Worm (Caenorhabditis elegans) whole organism, young adult: Measurements from ENCODE around the gene gad-1.

ENCODE experiments used
- B0035.1 ChIP-seq: sonication (generic microtip); optimal IDR thresholded peaks from 2 replicates; lab custom pipeline; 2016; ENCODE audit warnings: missing genetic modification characterization, mild to moderate bottlenecking, missing compliant biosample characterization, missing genotype, missing genetic modification reagents
- B0336.3 ChIP-seq: fragments of 200-800 bp; sonication (Bioruptor generic); IDR thresholded peaks from 2 replicates; pipeline ENCODE4 v1.3.6; 2022; ENCODE audit warnings: missing genetic modification characterization, missing compliant biosample characterization
- C06A6.2 ChIP-seq: fragments of 200-800 bp; sonication (Bioruptor generic); conservative IDR thresholded peaks from 2 replicates; pipeline ENCODE4 v1.3.6; 2022; ENCODE audit warnings: missing genetic modification characterization, missing compliant biosample characterization
- F10E7.11 ChIP-seq: sonication (generic microtip); optimal IDR thresholded peaks from 2 replicates; lab custom pipeline; 2017; ENCODE audit warnings: mild to moderate bottlenecking, missing genetic modification characterization, moderate library complexity, missing compliant biosample characterization
- F49E8.2 ChIP-seq: sonication (generic microtip); optimal IDR thresholded peaks from 3 replicates; lab custom pipeline; 2017; ENCODE audit warnings: missing genetic modification characterization, mild to moderate bottlenecking, missing compliant biosample characterization, antibody characterized with exemption, moderate library complexity; ENCODE audit not compliant: insufficient read depth
- Y53F4B.3 ChIP-seq: fragments of 200-800 bp; sonication (Bioruptor generic); IDR thresholded peaks from 2 replicates; pipeline ENCODE4 v1.3.6; 2022; ENCODE audit warnings: missing genetic modification reagents, missing genetic modification characterization, missing compliant biosample characterization
- Y53G8AR.9 ChIP-seq: fragments of 200-800 bp; sonication (Bioruptor generic); conservative IDR thresholded peaks from 2 replicates; pipeline ENCODE4 v1.3.6; 2022; ENCODE audit warnings: missing genetic modification reagents, missing genetic modification characterization, missing compliant biosample characterization
- Y56A3A.18 ChIP-seq: fragments of 200-800 bp; sonication (Bioruptor generic); IDR thresholded peaks from 2 replicates; pipeline ENCODE4 v1.3.6; 2022; ENCODE audit warnings: missing genetic modification reagents, missing genetic modification characterization, missing compliant biosample characterization
- Y67H2A.10 ChIP-seq: fragments of 200-800 bp; sonication (Bioruptor generic); conservative IDR thresholded peaks from 2 replicates; pipeline ENCODE4 v1.3.6; 2022; ENCODE audit warnings: missing genetic modification reagents, missing genetic modification characterization, missing compliant biosample characterization
- akir-1 ChIP-seq: fragments of 200-800 bp; sonication (Bioruptor generic); optimal IDR thresholded peaks from 2 replicates; lab custom pipeline; 2018; ENCODE audit warnings: mild to moderate bottlenecking, missing genetic modification characterization, moderate library complexity, missing compliant biosample characterization
- atf-7 ChIP-seq: sonication (generic microtip); optimal IDR thresholded peaks from 2 replicates; lab custom pipeline; 2017; ENCODE audit warnings: mild to moderate bottlenecking, missing genetic modification characterization, missing compliant biosample characterization
- attf-3 ChIP-seq: fragments of 200-800 bp; sonication (Bioruptor generic); conservative IDR thresholded peaks from 2 replicates; pipeline ENCODE4 v1.3.6; 2022; ENCODE audit warnings: missing genetic modification reagents, missing genetic modification characterization, missing compliant biosample characterization
- attf-6 ChIP-seq: fragments of 200-800 bp; sonication (Bioruptor generic); IDR thresholded peaks from 2 replicates; pipeline ENCODE4 v1.3.6; 2022; ENCODE audit warnings: missing genetic modification reagents, missing genetic modification characterization, missing compliant biosample characterization
- ccch-3 ChIP-seq: fragments of 200-800 bp; sonication (Bioruptor generic); optimal IDR thresholded peaks from 2 replicates; lab custom pipeline; 2018; ENCODE audit warnings: mild to moderate bottlenecking, missing genetic modification characterization, missing compliant biosample characterization
- ceh-40 ChIP-seq: fragments of 200-800 bp; sonication (Bioruptor generic); IDR thresholded peaks from 2 replicates; pipeline ENCODE4 v1.3.6; 2022; ENCODE audit warnings: missing genetic modification characterization, missing compliant biosample characterization
- hmg-1.2 ChIP-seq: fragments of 200-800 bp; sonication (Bioruptor generic); IDR thresholded peaks from 2 replicates; pipeline ENCODE4 v1.3.6; 2022; ENCODE audit warnings: missing genetic modification reagents, missing genetic modification characterization, missing compliant biosample characterization
- hsf-1 ChIP-seq: fragments of 200-800 bp; sonication (Bioruptor generic); IDR thresholded peaks from 2 replicates; pipeline ENCODE4 v1.3.6; 2022; ENCODE audit warnings: missing genetic modification reagents, missing genetic modification characterization, missing compliant biosample characterization
- let-607 ChIP-seq, 2 experiments: fragments of 200-800 bp in 1 of 2; sonication (Bioruptor generic) in 1 of 2; sonication (generic microtip) in 1 of 2; optimal IDR thresholded peaks; 2 replicates each; lab custom pipeline; 2016 to 2018; ENCODE audit warnings: mild to moderate bottlenecking in 2 of 2, missing compliant biosample characterization in 2 of 2, missing genetic modification characterization in 2 of 2, moderate library complexity in 2 of 2, missing genotype in 1 of 2
- lin-40 ChIP-seq: sonication (generic microtip); optimal IDR thresholded peaks from 2 replicates; lab custom pipeline; 2016; ENCODE audit warnings: missing genetic modification characterization, mild to moderate bottlenecking, missing compliant biosample characterization, missing genotype, missing genetic modification reagents
- lin-54 ChIP-seq: fragments of 200-800 bp; sonication (Bioruptor generic); optimal IDR thresholded peaks from 2 replicates; lab custom pipeline; 2018; ENCODE audit warnings: mild to moderate bottlenecking, missing genetic modification characterization, missing compliant biosample characterization
- madf-10 ChIP-seq: sonication (generic microtip); optimal IDR thresholded peaks from 2 replicates; lab custom pipeline; 2016; ENCODE audit warnings: mild to moderate bottlenecking, missing genetic modification characterization, missing compliant biosample characterization
- madf-6 ChIP-seq: fragments of 200-800 bp; sonication (Bioruptor generic); IDR thresholded peaks from 2 replicates; pipeline ENCODE4 v1.3.6; 2022; ENCODE audit warnings: missing genetic modification reagents, missing genetic modification characterization, missing compliant biosample characterization
- mel-28 ChIP-seq: sonication (generic microtip); optimal IDR thresholded peaks from 2 replicates; lab custom pipeline; 2016; ENCODE audit warnings: borderline replicate concordance, mild to moderate bottlenecking, missing genetic modification characterization, missing compliant biosample characterization
- mxl-1 ChIP-seq: sonication (generic microtip); optimal IDR thresholded peaks from 2 replicates; lab custom pipeline; 2016; ENCODE audit warnings: missing genetic modification characterization, missing compliant biosample characterization
- nhr-80 ChIP-seq: sonication (generic microtip); optimal IDR thresholded peaks from 2 replicates; lab custom pipeline; 2016; ENCODE audit warnings: missing genetic modification characterization, missing compliant biosample characterization
- repo-1 ChIP-seq: sonication (generic microtip); optimal IDR thresholded peaks from 2 replicates; lab custom pipeline; 2017; ENCODE audit warnings: mild to moderate bottlenecking, missing genetic modification characterization, missing compliant biosample characterization
- sea-2 ChIP-seq: fragments of 200-800 bp; sonication (Bioruptor generic); IDR thresholded peaks from 2 replicates; pipeline ENCODE4 v1.3.6; 2022; ENCODE audit warnings: missing genetic modification characterization, missing compliant biosample characterization
- snpc-1.1 ChIP-seq: sonication (generic microtip); optimal IDR thresholded peaks from 2 replicates; lab custom pipeline; 2017; ENCODE audit warnings: missing genetic modification characterization, mild to moderate bottlenecking, missing compliant biosample characterization, antibody characterized with exemption, moderate library complexity, missing genotype, missing genetic modification reagents; ENCODE audit not compliant: insufficient read depth
- tbx-9 ChIP-seq: sonication (generic microtip); optimal IDR thresholded peaks from 2 replicates; lab custom pipeline; 2016; ENCODE audit warnings: borderline replicate concordance, missing genetic modification characterization, inconsistent platforms, missing compliant biosample characterization
- ztf-22 ChIP-seq: fragments of 200-800 bp; sonication (Bioruptor generic); optimal IDR thresholded peaks from 2 replicates; lab custom pipeline; 2018; ENCODE audit warnings: mild to moderate bottlenecking, missing genetic modification characterization, moderate library complexity, missing compliant biosample characterization
- ztf-25 ChIP-seq: fragments of 200-800 bp; sonication (Bioruptor generic); IDR thresholded peaks from 2 replicates; pipeline ENCODE4 v1.3.6; 2022; ENCODE audit warnings: missing genetic modification reagents, missing genetic modification characterization, missing compliant biosample characterization

The gad-1 gene

DNA sequence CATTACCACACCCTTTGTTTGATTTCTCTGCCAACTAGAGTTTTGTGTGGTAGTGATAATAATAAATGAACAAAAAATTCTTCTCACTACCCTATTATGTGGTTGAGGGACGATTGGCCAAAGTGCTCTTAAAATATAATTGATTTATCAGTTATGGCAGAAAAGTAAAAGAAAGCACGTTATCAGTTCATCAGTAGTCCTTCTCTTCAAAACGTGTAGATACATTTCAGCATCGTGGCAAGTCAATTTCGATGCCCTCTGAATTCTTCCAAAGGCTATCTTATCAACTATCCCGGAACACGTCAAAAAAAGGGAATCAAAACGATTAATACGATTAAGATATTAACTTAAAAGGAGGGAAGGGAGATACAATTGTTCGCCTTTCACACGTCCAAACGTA lies 20.2 kb downstream of the gad-1 start (continued):
- TF ChIP-seq mxl-1 (tag; lab: Kevin White, UChicago) (no peak), nhr-80 (peak; percentile 96), lin-40 (no peak), B0035.1 (no peak), let-607 (tag; optimal IDR thresholded peaks at IDR 0.05; lab: Kevin White, UChicago) (peak; percentile 78 to 82)

DNA sequence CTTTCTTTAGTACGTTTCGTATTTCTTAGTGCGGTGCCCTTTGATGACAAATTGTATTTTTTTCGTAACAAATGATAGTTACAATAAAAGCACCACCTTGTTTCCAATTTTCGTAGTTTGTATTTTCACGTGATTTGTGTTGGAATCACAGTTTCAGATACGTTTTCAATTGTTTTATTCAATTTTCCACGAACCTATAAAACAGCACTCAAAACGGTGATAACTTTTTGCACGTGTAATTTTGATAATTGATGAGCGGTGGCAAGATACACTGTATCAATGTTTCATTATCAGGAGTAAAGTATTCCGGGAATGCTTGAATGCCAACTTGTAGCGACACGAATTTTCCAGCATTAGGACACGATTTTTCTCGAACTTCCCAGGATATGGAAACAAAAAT lies 22.1 kb downstream of the gad-1 start:
- TF ChIP-seq akir-1 (GFP tag; lab: Kevin White, UChicago) (no peak), atf-7 (tag; lab: Kevin White, UChicago) (peak; percentile 45), nhr-80 (peak; percentile 74)

DNA sequence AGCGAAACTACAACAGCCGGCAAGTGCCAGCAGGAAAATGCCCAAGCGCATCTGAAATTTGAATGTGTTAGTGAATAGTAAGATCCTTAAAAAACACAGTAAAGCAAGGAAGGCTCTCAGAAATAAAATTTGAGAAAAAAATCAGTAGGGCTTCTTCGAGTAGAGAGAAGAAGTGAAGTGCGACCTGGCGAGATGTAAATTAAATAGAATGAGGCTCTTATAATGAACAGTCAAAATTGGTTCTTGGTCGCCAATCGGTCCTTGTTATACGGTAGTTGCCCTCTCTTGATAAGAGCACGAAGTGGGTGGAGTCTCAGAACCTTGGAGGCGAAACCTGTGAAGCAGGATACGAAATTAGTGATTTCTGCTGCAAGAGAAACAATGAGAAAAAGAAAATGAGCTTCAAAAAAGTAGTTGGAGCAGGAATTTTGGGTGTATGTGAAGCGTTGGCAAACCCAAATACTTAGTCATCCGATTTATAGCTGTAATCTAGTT lies 24.5 kb downstream of the gad-1 start, which contains the start of gene bcf-1:
Gene bcf-1, minus strand, starts transcription at position 51 of the 495 bp plus-strand sequence.
- TF ChIP-seq nhr-80, result peak; percentile 70
- TF ChIP-seq Y53F4B.3 (GFP tag; lab: Robert Waterston, UW), result no peak

DNA sequence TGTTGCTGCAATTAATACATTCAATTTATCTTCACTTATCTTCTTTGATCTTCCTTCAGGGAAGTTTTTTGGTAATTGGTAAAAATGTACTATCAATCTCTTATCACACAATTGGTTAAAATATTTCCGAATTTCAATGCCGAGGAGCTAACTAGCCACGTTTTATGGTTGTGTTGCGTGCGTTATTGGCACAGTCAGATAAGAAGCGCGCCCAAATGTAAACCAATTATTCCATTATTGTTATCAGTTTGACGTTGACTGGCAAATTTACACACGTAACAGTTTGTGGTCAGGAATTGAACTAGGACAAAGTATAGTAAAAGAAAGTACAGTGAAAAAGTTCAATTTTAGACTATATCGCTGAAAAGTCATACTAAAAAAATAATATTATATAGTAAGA lies 25.7 kb downstream of the gad-1 start:
- no peak for TF ChIP-seq sea-2 (GFP tag; lab: Robert Waterston, UW)
- peak; percentile 41 for TF ChIP-seq nhr-80
- no peak for TF ChIP-seq F49E8.2 (tag; lab: Kevin White, UChicago)

DNA sequence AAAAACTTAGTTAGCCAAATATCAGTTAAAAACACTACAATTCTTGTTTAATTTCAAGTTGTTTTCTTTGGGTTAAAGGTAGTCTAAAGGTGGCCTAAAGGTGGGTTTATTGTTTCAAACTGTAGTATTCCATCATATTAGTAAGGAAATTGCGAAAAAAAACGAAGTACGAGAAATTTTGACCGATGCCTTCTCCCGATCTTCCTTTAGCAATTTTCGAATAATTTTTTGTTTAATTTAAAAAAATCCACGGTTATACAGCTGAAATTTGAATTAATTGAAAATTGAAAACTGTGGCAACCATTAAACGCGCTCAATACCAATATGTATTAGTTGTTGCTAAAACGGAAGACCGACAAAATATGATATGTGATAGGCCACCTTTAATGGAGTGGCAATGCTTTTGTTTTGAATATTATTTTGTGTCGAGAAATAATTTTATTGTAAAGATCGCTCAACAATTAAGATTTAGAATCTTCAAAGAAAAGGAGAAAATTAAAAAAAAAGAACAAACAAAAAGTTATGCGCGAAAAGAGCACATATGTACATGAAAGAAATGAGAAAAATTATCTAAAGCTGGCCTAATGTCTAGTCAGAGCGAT lies 32.2 kb downstream of the gad-1 start:
- TF ChIP-seq C06A6.2 (GFP tag; lab: Robert Waterston, UW) (0 out of 2 replicates have a peak, but pooled peaks have one; percentile 28), madf-6 (0 out of 2 replicates have a peak, but pooled peaks have one; percentile 7), atf-7 (tag; lab: Kevin White, UChicago) (peak; percentile 29), hmg-1.2 (GFP tag; lab: Robert Waterston, UW) (0 out of 2 replicates have a peak, but pooled peaks have one; percentile 17), Y56A3A.18 (0 out of 2 replicates have a peak, but pooled peaks have one; percentile 10), Y67H2A.10 (GFP tag; lab: Robert Waterston, UW) (no peak), snpc-1.1 (tag; lab: Kevin White, UChicago) (no peak), ztf-22 (GFP tag; lab: Kevin White, UChicago) (no peak), lin-54 (GFP tag; lab: Kevin White, UChicago) (peak; percentile 12), repo-1 (tag; lab: Kevin White, UChicago) (peak; percentile 14), ceh-40 (GFP tag; lab: Robert Waterston, UW) (no peak), attf-6 (0 out of 2 replicates have a peak, but pooled peaks have one; percentile 8), Y53G8AR.9 (GFP tag; lab: Robert Waterston, UW) (peak; percentile 53), nhr-80 (peak; percentile 24), ccch-3 (GFP tag; lab: Kevin White, UChicago) (no peak), B0336.3 (0 out of 2 replicates have a peak, but pooled peaks have one; percentile 33), F49E8.2 (tag; lab: Kevin White, UChicago) (no peak)

DNA sequence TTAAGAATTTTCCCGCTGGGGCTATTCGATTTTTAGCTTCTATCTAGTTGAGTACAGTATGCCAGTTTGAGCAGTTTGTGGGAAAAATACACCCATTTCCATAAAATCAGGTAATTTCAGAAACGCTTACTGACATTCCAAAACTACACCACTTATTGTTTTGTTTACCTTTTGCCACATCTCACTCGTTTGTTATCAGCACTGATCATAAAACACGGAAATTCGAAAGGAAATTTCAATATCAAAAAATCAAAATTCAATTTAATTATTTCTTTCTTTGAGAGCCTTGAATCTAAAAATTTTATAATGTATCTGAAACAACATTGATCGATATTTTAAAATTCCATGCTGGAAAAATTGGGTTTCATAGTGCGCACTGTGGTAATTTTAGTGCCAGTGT lies 32.8 kb downstream of the gad-1 start:
- no peak for TF ChIP-seq tbx-9 (tag; lab: Kevin White, UChicago)
- no peak for TF ChIP-seq ztf-25 (GFP tag; lab: Robert Waterston, UW)
- TF ChIP-seq let-607 (tag; optimal IDR thresholded peaks at IDR 0.05; lab: Kevin White, UChicago), result peak in 1 of 2 experiments; percentile 17
- TF ChIP-seq madf-10 (tag; lab: Kevin White, UChicago), result no peak
- no peak for TF ChIP-seq hsf-1 (GFP tag; lab: Robert Waterston, UW)
- TF ChIP-seq F10E7.11, result no peak
- no peak for TF ChIP-seq mel-28
- no peak for TF ChIP-seq attf-3 (GFP tag; lab: Robert Waterston, UW)
- TF ChIP-seq, all 124 proteins: peak for 1
